Fruit fly (Drosophila melanogaster) whole organism, pupa: ENCODE results near the gene Tmem43.

Experiments
- EcR ChIP-seq: fragments of 200-800 bp; sonication (Bioruptor generic); optimal IDR thresholded peaks from 3 replicates; lab custom pipeline; 2019; ENCODE audit warnings: missing biosample characterization, missing genetic modification characterization, mild to moderate bottlenecking, moderate library complexity, missing genetic modification reagents
- Ets98B ChIP-seq: fragments of 200-800 bp; sonication (Bioruptor generic); IDR thresholded peaks from 2 replicates; pipeline ENCODE4 v1.3.6; 2022; ENCODE audit warnings: missing biosample characterization, missing genetic modification characterization

DNA sequence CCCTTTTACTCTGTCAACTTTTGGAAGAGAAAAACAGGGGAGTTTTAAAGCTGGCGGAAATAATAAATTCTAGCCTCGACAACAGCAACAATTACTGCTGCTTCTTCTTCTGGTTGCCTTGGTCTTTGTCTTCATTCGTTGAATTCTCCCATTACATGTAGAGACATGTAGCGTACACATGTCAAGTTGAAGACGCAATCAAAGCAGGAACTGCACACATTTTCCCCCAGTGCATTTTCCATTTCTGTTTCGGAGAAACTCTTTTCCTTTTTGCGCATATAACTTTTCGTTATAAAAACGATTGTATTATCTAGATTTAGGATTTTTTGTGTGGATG lies 38.6 kb downstream of the Tmem43 start:
- TF ChIP-seq EcR (GFP tag; lab: Kevin White, UChicago) (no peak), Ets98B (GFP tag; lab: Robert Waterston, UW) (no peak)
